Fruit fly (Drosophila melanogaster) whole organism, embryonic: ENCODE results near the gene CG33108.

Source experiments
- Antp ChIP-seq: fragments of 200-800 bp; sonication (Bioruptor generic); optimal IDR thresholded peaks from 3 replicates; lab custom pipeline; 2016; ENCODE audit warnings: missing biosample characterization, missing genetic modification characterization
- B-H2 ChIP-seq: fragments of 200-800 bp; sonication (Bioruptor generic); optimal IDR thresholded peaks from 2 replicates; lab custom pipeline; 2018; ENCODE audit warnings: missing biosample characterization, mild to moderate bottlenecking, missing genetic modification characterization
- CG10543 ChIP-seq: fragments of 200-800 bp; sonication (Bioruptor generic); optimal IDR thresholded peaks from 3 replicates; lab custom pipeline; 2017; ENCODE audit warnings: missing biosample characterization, mild to moderate bottlenecking, missing genetic modification characterization, moderate library complexity
- CG11456 ChIP-seq: fragments of 200-800 bp; sonication (Bioruptor generic); IDR thresholded peaks from 3 replicates; pipeline ENCODE4 v1.3.6; 2022; ENCODE audit warnings: missing biosample characterization, missing genetic modification characterization
- CG11504 ChIP-seq: fragments of 200-800 bp; sonication (Bioruptor generic); optimal IDR thresholded peaks from 3 replicates; lab custom pipeline; 2019; ENCODE audit warnings: missing biosample characterization, mild to moderate bottlenecking, missing genetic modification characterization, moderate library complexity
- CG12744 ChIP-seq: fragments of 200-800 bp; sonication (Bioruptor generic); optimal IDR thresholded peaks from 2 replicates; lab custom pipeline; 2016; ENCODE audit warnings: missing biosample characterization, missing genetic modification characterization
- CG13296 ChIP-seq: fragments of 200-800 bp; sonication (Bioruptor generic); optimal IDR thresholded peaks from 3 replicates; lab custom pipeline; 2018; ENCODE audit warnings: missing biosample characterization, mild to moderate bottlenecking, missing genetic modification characterization
- CG14860 ChIP-seq: fragments of 200-800 bp; sonication (Bioruptor generic); IDR thresholded peaks from 3 replicates; pipeline ENCODE4 v1.3.6; 2022; ENCODE audit warnings: missing biosample characterization, missing genetic modification characterization; ENCODE audit not compliant: partially characterized antibody
- CG1602 ChIP-seq: fragments of 200-800 bp; sonication (Bioruptor generic); optimal IDR thresholded peaks from 3 replicates; lab custom pipeline; 2016; ENCODE audit warnings: missing biosample characterization, missing genetic modification characterization
- CG1647 ChIP-seq: fragments of 200-800 bp; sonication (Bioruptor generic); optimal IDR thresholded peaks from 3 replicates; lab custom pipeline; 2016; ENCODE audit warnings: missing biosample characterization, missing genetic modification characterization
- CG1832 ChIP-seq: fragments of 200-800 bp; sonication (Bioruptor generic); optimal IDR thresholded peaks from 2 replicates; lab custom pipeline; 2017; ENCODE audit warnings: missing biosample characterization, mild to moderate bottlenecking, missing genetic modification characterization, inconsistent platforms
- CG2678 ChIP-seq: fragments of 200-800 bp; sonication (Bioruptor generic); optimal IDR thresholded peaks from 3 replicates; lab custom pipeline; 2019; ENCODE audit warnings: missing biosample characterization, mild to moderate bottlenecking, missing genetic modification characterization, moderate library complexity
- CG2875 ChIP-seq: fragments of 200-800 bp; sonication (Bioruptor generic); optimal IDR thresholded peaks from 2 replicates; lab custom pipeline; 2017; ENCODE audit warnings: missing biosample characterization, mild to moderate bottlenecking, missing genetic modification characterization, missing genetic modification reagents
- CG32532 ChIP-seq: fragments of 200-800 bp; sonication (Bioruptor generic); IDR thresholded peaks from 2 replicates; pipeline ENCODE4 v1.3.6; 2022; ENCODE audit warnings: missing biosample characterization, missing genetic modification characterization
- CG3407 ChIP-seq: fragments of 200-800 bp; sonication (Bioruptor generic); optimal IDR thresholded peaks from 2 replicates; lab custom pipeline; 2018; ENCODE audit warnings: missing biosample characterization, mild to moderate bottlenecking, missing genetic modification characterization
- CG5245 ChIP-seq: fragments of 200-800 bp; sonication (Bioruptor generic); optimal IDR thresholded peaks from 3 replicates; lab custom pipeline; 2016; ENCODE audit warnings: missing biosample characterization, missing genetic modification characterization
- CG6854 ChIP-seq: fragments of 200-800 bp; sonication (Bioruptor generic); optimal IDR thresholded peaks from 3 replicates; lab custom pipeline; 2017; ENCODE audit warnings: missing biosample characterization, mild to moderate bottlenecking, missing genetic modification characterization
- CG7357 ChIP-seq: fragments of 200-800 bp; sonication (Bioruptor generic); IDR thresholded peaks from 3 replicates; pipeline ENCODE4 v1.3.6; 2022; ENCODE audit warnings: missing biosample characterization, missing genetic modification characterization
- CG7372 ChIP-seq: fragments of 200-800 bp; sonication (Bioruptor generic); IDR thresholded peaks from 2 replicates; pipeline ENCODE4 v1.3.6; 2022; ENCODE audit warnings: missing biosample characterization, missing genetic modification characterization
- CG7928 ChIP-seq: fragments of 200-800 bp; sonication (Bioruptor generic); optimal IDR thresholded peaks from 2 replicates; lab custom pipeline; 2017; ENCODE audit warnings: missing biosample characterization, mild to moderate bottlenecking, missing genetic modification characterization
- CG8089 ChIP-seq: fragments of 200-800 bp; sonication (Bioruptor generic); optimal IDR thresholded peaks from 3 replicates; lab custom pipeline; 2016; ENCODE audit warnings: missing biosample characterization, missing genetic modification characterization
- CG9817 ChIP-seq: fragments of 200-800 bp; sonication (Bioruptor generic); optimal IDR thresholded peaks from 2 replicates; lab custom pipeline; 2018; ENCODE audit warnings: missing biosample characterization, mild to moderate bottlenecking, missing genetic modification characterization, moderate library complexity
- CTCF ChIP-seq: fragments of 200-800 bp; sonication (Bioruptor generic); optimal IDR thresholded peaks from 2 replicates; lab custom pipeline; 2017; ENCODE audit warnings: missing biosample characterization, mild to moderate bottlenecking, missing genetic modification characterization, moderate library complexity
- Camta ChIP-seq: fragments of 200-800 bp; sonication (Bioruptor generic); optimal IDR thresholded peaks from 2 replicates; lab custom pipeline; 2016; ENCODE audit warnings: missing biosample characterization, missing genetic modification characterization
- D19A ChIP-seq: fragments of 200-800 bp; optimal IDR thresholded peaks from 3 replicates; lab custom pipeline; 2019; ENCODE audit warnings: missing biosample characterization, mild to moderate bottlenecking, missing genetic modification characterization, moderate library complexity
- Dfd ChIP-seq, 2 experiments: fragments of >200 bp; optimal IDR thresholded peaks; 2 replicates each; lab custom pipeline; 2017; ENCODE audit warnings: missing biosample characterization in 2 of 2, missing genetic modification characterization in 2 of 2
- Fer1 ChIP-seq: fragments of 200-800 bp; sonication (Bioruptor generic); optimal IDR thresholded peaks from 2 replicates; lab custom pipeline; 2017; ENCODE audit warnings: missing biosample characterization, mild to moderate bottlenecking, missing genetic modification characterization
- HLH4C ChIP-seq: fragments of 200-800 bp; sonication (Bioruptor generic); IDR thresholded peaks from 3 replicates; pipeline ENCODE4 v1.3.6; 2022; ENCODE audit warnings: missing biosample characterization, missing genetic modification characterization; ENCODE audit not compliant: partially characterized antibody
- Hr78 ChIP-seq, 2 experiments: fragments of 200-800 bp in 1 of 2; fragments of >200 bp in 1 of 2; sonication (Bioruptor generic) in 1 of 2; optimal IDR thresholded peaks; 2 replicates each; lab custom pipeline; 2017 to 2019; ENCODE audit warnings: missing biosample characterization in 2 of 2, missing genetic modification characterization in 2 of 2, mild to moderate bottlenecking in 1 of 2, moderate library complexity in 1 of 2
- Myb ChIP-seq: fragments of 200-800 bp; sonication (Bioruptor generic); optimal IDR thresholded peaks from 2 replicates; lab custom pipeline; 2016; ENCODE audit warnings: missing biosample characterization, missing genetic modification characterization
- NC2α ChIP-seq: fragments of 200-800 bp; sonication (Bioruptor generic); optimal IDR thresholded peaks from 2 replicates; lab custom pipeline; 2016; ENCODE audit warnings: missing biosample characterization, missing genetic modification characterization
- PHDP ChIP-seq: fragments of 200-800 bp; sonication (Bioruptor generic); optimal IDR thresholded peaks from 3 replicates; lab custom pipeline; 2018; ENCODE audit warnings: missing biosample characterization, mild to moderate bottlenecking, missing genetic modification characterization, moderate library complexity
- Sry-δ ChIP-seq: fragments of 200-800 bp; sonication (Bioruptor generic); optimal IDR thresholded peaks from 2 replicates; lab custom pipeline; 2016; ENCODE audit warnings: missing biosample characterization, missing genetic modification characterization
- aop ChIP-seq: fragments of 200-800 bp; sonication (Bioruptor generic); IDR thresholded peaks from 2 replicates; pipeline ENCODE4 v1.3.6; 2022; ENCODE audit warnings: missing biosample characterization, missing genetic modification characterization
- bigmax ChIP-seq: fragments of 200-800 bp; sonication (Bioruptor generic); optimal IDR thresholded peaks from 2 replicates; lab custom pipeline; 2018; ENCODE audit warnings: missing biosample characterization, mild to moderate bottlenecking, missing genetic modification characterization
- btn ChIP-seq: fragments of 200-800 bp; sonication (Bioruptor generic); optimal IDR thresholded peaks from 2 replicates; lab custom pipeline; 2016; ENCODE audit warnings: missing biosample characterization, missing genetic modification characterization
- cad ChIP-seq: fragments of >200 bp; optimal IDR thresholded peaks from 2 replicates; lab custom pipeline; 2017; ENCODE audit warnings: missing biosample characterization, missing genetic modification characterization
- chif ChIP-seq, 2 experiments: fragments of 200-800 bp; sonication (Bioruptor generic); optimal IDR thresholded peaks; 3 replicates each; lab custom pipeline; 2016; ENCODE audit warnings: missing biosample characterization in 2 of 2, missing genetic modification characterization in 2 of 2
- esg ChIP-seq: fragments of 200-800 bp; sonication (Bioruptor generic); conservative IDR thresholded peaks from 2 replicates; pipeline ENCODE4 v1.3.6; 2022; ENCODE audit warnings: missing biosample characterization, missing genetic modification characterization
- ham ChIP-seq: fragments of 200-800 bp; sonication (Bioruptor generic); IDR thresholded peaks from 2 replicates; pipeline ENCODE4 v1.3.6; 2022; ENCODE audit warnings: missing biosample characterization, missing genetic modification characterization
- ind ChIP-seq: fragments of 200-800 bp; sonication (Bioruptor generic); optimal IDR thresholded peaks from 3 replicates; lab custom pipeline; 2016; ENCODE audit warnings: missing biosample characterization, missing genetic modification characterization
- jing ChIP-seq: fragments of 200-800 bp; sonication (Bioruptor generic); optimal IDR thresholded peaks from 2 replicates; lab custom pipeline; 2018; ENCODE audit warnings: missing biosample characterization, mild to moderate bottlenecking, missing genetic modification characterization
- lmd ChIP-seq: fragments of 200-800 bp; sonication (Bioruptor generic); IDR thresholded peaks from 2 replicates; pipeline ENCODE4 v1.3.6; 2022; ENCODE audit warnings: missing biosample characterization, missing genetic modification characterization
- luna ChIP-seq: fragments of 200-800 bp; sonication (Bioruptor generic); optimal IDR thresholded peaks from 2 replicates; lab custom pipeline; 2016; ENCODE audit warnings: missing biosample characterization, missing genetic modification characterization
- psq ChIP-seq: fragments of 200-800 bp; sonication (Bioruptor generic); optimal IDR thresholded peaks from 2 replicates; lab custom pipeline; 2017; ENCODE audit warnings: missing biosample characterization, missing genetic modification characterization
- repo ChIP-seq: fragments of 200-800 bp; sonication (Bioruptor generic); optimal IDR thresholded peaks from 2 replicates; lab custom pipeline; 2016; ENCODE audit warnings: missing biosample characterization, missing genetic modification characterization
- sim ChIP-seq: fragments of 200-800 bp; sonication (Bioruptor generic); IDR thresholded peaks from 2 replicates; pipeline ENCODE4 v1.3.6; 2022; ENCODE audit warnings: missing biosample characterization, missing genetic modification characterization
- tin ChIP-seq: fragments of 200-800 bp; sonication (Bioruptor generic); optimal IDR thresholded peaks from 3 replicates; lab custom pipeline; 2016; ENCODE audit warnings: missing biosample characterization, missing genetic modification characterization
- vfl ChIP-seq: fragments of 200-800 bp; sonication (Bioruptor generic); optimal IDR thresholded peaks from 2 replicates; lab custom pipeline; 2016; ENCODE audit warnings: missing biosample characterization, missing genetic modification characterization

The CG33108 gene

dm6 chr3R:23992823-23993797 is 2.3 kb upstream of the CG33108 start, which contains the start of the genes Epp and Rab7 (continued):
- TF ChIP-seq CG6854 (GFP tag; lab: Kevin White, UChicago) (no peak), CG3407 (GFP tag; lab: Kevin White, UChicago) (no peak), Hr78 (GFP tag; optimal IDR thresholded peaks at IDR 0.05; lab: Kevin White, UChicago) (no peak), cad (no peak), CG32532 (GFP tag; lab: Robert Waterston, UW) (peak; percentile 29; the same call in 1 of the 2 replicates), repo (peak; percentile 7), B-H2 (GFP tag; lab: Kevin White, UChicago) (peak; percentile 81), HLH4C (peak; percentile 88), PHDP (tag; lab: Kevin White, UChicago) (peak; percentile 44), CG10543 (GFP tag; lab: Kevin White, UChicago) (peak; percentile 28), D19A (tag; lab: Kevin White, UChicago) (no peak), CG2678 (no peak), CG2875 (GFP tag; lab: Kevin White, UChicago) (no peak), CG8089 (GFP tag; lab: Kevin White, UChicago) (no peak), CG7372 (0 out of 2 replicates have a peak, but pooled peaks have one; percentile 27), ham (GFP tag; lab: Robert Waterston, UW) (no peak), CG7357 (0 out of 3 replicates have a peak, but pooled peaks have one; percentile 19), NC2α (GFP tag; lab: Kevin White, UChicago) (no peak), ind (GFP tag; lab: Kevin White, UChicago) (peak; percentile 8), Myb (GFP tag; lab: Kevin White, UChicago) (peak; percentile 46), bigmax (GFP tag; lab: Kevin White, UChicago) (no peak), Sry-δ (GFP tag; lab: Kevin White, UChicago) (peak; percentile 97), sim (GFP tag; lab: Robert Waterston, UW) (no peak), luna (no peak), CG11456 (GFP tag; lab: Robert Waterston, UW) (0 out of 3 replicates have a peak, but pooled peaks have one; percentile 44), Camta (peak; percentile 5), tin (GFP tag; lab: Kevin White, UChicago) (peak; percentile 10), jing (GFP tag; lab: Kevin White, UChicago) (no peak), vfl (GFP tag; lab: Kevin White, UChicago) (peak; percentile 8), btn (GFP tag; lab: Kevin White, UChicago) (no peak), CG1602 (GFP tag; lab: Kevin White, UChicago) (no peak), chif (GFP tag; optimal IDR thresholded peaks at IDR 0.05; lab: Kevin White, UChicago) (peak in 1 of 2 experiments; percentile 28), CG13296 (GFP tag; lab: Kevin White, UChicago) (peak; percentile 6), CG14860 (GFP tag; lab: Robert Waterston, UW) (peak; percentile 85), CG9817 (tag; lab: Kevin White, UChicago) (no peak), Antp (GFP tag; lab: Kevin White, UChicago) (peak; percentile 51), CG12744 (GFP tag; lab: Kevin White, UChicago) (peak; percentile 35), CG7928 (no peak), lmd (GFP tag; lab: Robert Waterston, UW) (peak; percentile 31; the same call in 1 of the 2 replicates), psq (GFP tag; lab: Kevin White, UChicago) (no peak), CTCF (GFP tag; lab: Kevin White, UChicago) (peak; percentile 29), CG11504 (tag; lab: Kevin White, UChicago) (no peak), CG1647 (GFP tag; lab: Kevin White, UChicago) (peak; percentile 24), esg (GFP tag; lab: Robert Waterston, UW) (no peak), CG1832 (GFP tag; lab: Kevin White, UChicago) (no peak), Fer1 (GFP tag; lab: Kevin White, UChicago) (peak; percentile 3), Dfd (GFP tag; optimal IDR thresholded peaks at IDR 0.05; lab: Kevin White, UChicago) (no peak), CG5245 (GFP tag; lab: Kevin White, UChicago) (no peak), aop (GFP tag; lab: Robert Waterston, UW) (no peak)
